Worm (Caenorhabditis elegans) whole organism, L1 larva: ENCODE data around the gene srv-5.

ENCODE experiments used
- C04F5.9 ChIP-seq: sonication (generic microtip); optimal IDR thresholded peaks from 2 replicates; lab custom pipeline; 2016; ENCODE audit warnings: missing genetic modification characterization, missing compliant biosample characterization
- C34B4.2 ChIP-seq: sonication (generic microtip); optimal IDR thresholded peaks from 2 replicates; lab custom pipeline; 2017; ENCODE audit warnings: mild to moderate bottlenecking, missing genetic modification characterization, missing compliant biosample characterization
- F16B12.6 ChIP-seq: fragments of 150-350 bp; optimal IDR thresholded peaks from 2 replicates; lab custom pipeline; 2014; ENCODE audit warnings: missing biosample characterization, missing genetic modification characterization
- Y116A8C.19 ChIP-seq: sonication (generic microtip); optimal IDR thresholded peaks from 2 replicates; lab custom pipeline; 2016; ENCODE audit warnings: missing compliant biosample characterization, missing genetic modification characterization, borderline replicate concordance
- aly-2 ChIP-seq: fragments of 150-350 bp; optimal IDR thresholded peaks from 2 replicates; lab custom pipeline; 2014; ENCODE audit warnings: missing biosample characterization, missing genetic modification characterization
- ama-1 ChIP-seq: fragments of 150-350 bp; optimal IDR thresholded peaks from 2 replicates; lab custom pipeline; 2014
- blmp-1 ChIP-seq: fragments of 150-350 bp; optimal IDR thresholded peaks from 2 replicates; lab custom pipeline; 2014; ENCODE audit warnings: missing biosample characterization, missing genetic modification characterization
- ceh-82 ChIP-seq, 3 experiments: fragments of 150-350 bp in 1 of 3; sonication (generic microtip) in 2 of 3; optimal IDR thresholded peaks; 2 replicates each; lab custom pipeline; 2014 to 2017; ENCODE audit warnings: missing biosample characterization in 3 of 3, missing genetic modification characterization in 3 of 3
- dpl-1 ChIP-seq, 3 experiments: fragments of 150-350 bp in 2 of 3; sonication (generic microtip) in 1 of 3; optimal IDR thresholded peaks; 2 replicates each; lab custom pipeline; 2014 to 2017; ENCODE audit warnings: missing biosample characterization in 3 of 3, missing genetic modification characterization in 3 of 3, missing genetic modification reagents in 3 of 3
- dsc-1 ChIP-seq: sonication (generic microtip); optimal IDR thresholded peaks from 2 replicates; lab custom pipeline; 2016; ENCODE audit warnings: mild to moderate bottlenecking, missing genetic modification characterization, missing compliant biosample characterization
- efl-1 ChIP-seq, 4 experiments: fragments of 150-350 bp; optimal IDR thresholded peaks in 3 of 4; peaks in 1 of 4; 1 replicate in 1 of 4; 2 replicates in 3 of 4; lab custom pipeline; 2014; ENCODE audit warnings: missing biosample characterization in 2 of 4, missing genetic modification characterization in 2 of 4, missing genetic modification reagents in 2 of 4
- egl-27 ChIP-seq, 2 experiments: fragments of 150-350 bp in 1 of 2; sonication (generic microtip); optimal IDR thresholded peaks; 3 replicates each; lab custom pipeline; 2017 to 2018; ENCODE audit warnings: missing biosample characterization in 2 of 2, missing genetic modification characterization in 2 of 2, missing genetic modification reagents in 2 of 2
- fkh-4 ChIP-seq: sonication (generic microtip); optimal IDR thresholded peaks from 2 replicates; lab custom pipeline; 2016; ENCODE audit warnings: missing compliant biosample characterization, missing genetic modification characterization, borderline replicate concordance
- grh-1 ChIP-seq: fragments of 200-800 bp; sonication (Bioruptor generic); IDR thresholded peaks from 2 replicates; pipeline ENCODE4 v1.3.6; 2022; ENCODE audit warnings: missing genetic modification reagents, missing genetic modification characterization, missing compliant biosample characterization
- hlh-4 ChIP-seq: sonication (generic microtip); optimal IDR thresholded peaks from 2 replicates; lab custom pipeline; 2016; ENCODE audit warnings: mild to moderate bottlenecking, missing genetic modification characterization, missing compliant biosample characterization
- hpl-2 ChIP-seq: fragments of 150-350 bp; optimal IDR thresholded peaks from 2 replicates; lab custom pipeline; 2014; ENCODE audit warnings: missing biosample characterization, missing genetic modification reagents, missing genetic modification characterization
- isw-1 ChIP-seq: fragments of 200-800 bp; sonication (Bioruptor generic); IDR thresholded peaks from 2 replicates; pipeline ENCODE4 v1.3.6; 2022; ENCODE audit warnings: missing genetic modification characterization, missing compliant biosample characterization
- jun-1 ChIP-seq: fragments of 150-350 bp; optimal IDR thresholded peaks from 2 replicates; lab custom pipeline; 2014; ENCODE audit warnings: missing biosample characterization, missing genetic modification reagents, missing genetic modification characterization
- lin-14 ChIP-seq: fragments of 200-800 bp; sonication (Bioruptor generic); optimal IDR thresholded peaks from 2 replicates; lab custom pipeline; 2018; ENCODE audit warnings: mild to moderate bottlenecking, missing genetic modification characterization, moderate library complexity, missing compliant biosample characterization
- lin-15B ChIP-seq: fragments of 150-350 bp; sonication (generic microtip); optimal IDR thresholded peaks from 3 replicates; lab custom pipeline; 2014; ENCODE audit warnings: missing biosample characterization, missing genetic modification characterization
- lir-3 ChIP-seq: sonication (generic microtip); optimal IDR thresholded peaks from 2 replicates; lab custom pipeline; 2016; ENCODE audit warnings: mild to moderate bottlenecking, missing genetic modification characterization, moderate library complexity, missing compliant biosample characterization; ENCODE audit not compliant: poor library complexity
- lsy-2 ChIP-seq, 2 experiments: fragments of 150-350 bp; optimal IDR thresholded peaks; 2 replicates each; lab custom pipeline; 2014; ENCODE audit warnings: missing biosample characterization in 2 of 2, missing genetic modification characterization in 2 of 2
- mdl-1 ChIP-seq, 2 experiments: fragments of 150-350 bp; optimal IDR thresholded peaks; 2 replicates each; lab custom pipeline; 2014 to 2017; ENCODE audit warnings: missing biosample characterization in 2 of 2, missing genetic modification characterization in 2 of 2, inconsistent platforms in 1 of 2
- mef-2 ChIP-seq: fragments of 150-350 bp; optimal IDR thresholded peaks from 2 replicates; lab custom pipeline; 2014; ENCODE audit warnings: missing biosample characterization, missing genetic modification characterization
- mep-1 ChIP-seq: fragments of 150-350 bp; optimal IDR thresholded peaks from 2 replicates; lab custom pipeline; 2014; ENCODE audit warnings: missing biosample characterization, missing genetic modification characterization
- nhr-11 ChIP-seq: fragments of 150-350 bp; optimal IDR thresholded peaks from 2 replicates; lab custom pipeline; 2014; ENCODE audit warnings: missing biosample characterization, missing genetic modification characterization
- nhr-12 ChIP-seq: sonication (generic microtip); optimal IDR thresholded peaks from 2 replicates; lab custom pipeline; 2017; ENCODE audit warnings: missing biosample characterization, missing genetic modification characterization
- nhr-19 ChIP-seq: fragments of 200-800 bp; sonication (Bioruptor generic); conservative IDR thresholded peaks from 2 replicates; pipeline ENCODE4 v1.3.6; 2022; ENCODE audit warnings: missing genetic modification characterization, missing compliant biosample characterization
- nhr-237 ChIP-seq: fragments of 150-350 bp; optimal IDR thresholded peaks from 2 replicates; lab custom pipeline; 2014; ENCODE audit warnings: missing biosample characterization, missing genetic modification characterization
- nhr-28 ChIP-seq: fragments of 150-350 bp; optimal IDR thresholded peaks from 2 replicates; lab custom pipeline; 2014; ENCODE audit warnings: missing biosample characterization, missing genetic modification characterization
- nhr-47 ChIP-seq: sonication (generic microtip); optimal IDR thresholded peaks from 2 replicates; lab custom pipeline; 2016; ENCODE audit warnings: mild to moderate bottlenecking, missing genetic modification characterization, moderate library complexity, missing compliant biosample characterization
- nhr-71 ChIP-seq: sonication (generic microtip); optimal IDR thresholded peaks from 2 replicates; lab custom pipeline; 2016; ENCODE audit warnings: mild to moderate bottlenecking, missing genetic modification characterization, moderate library complexity, missing compliant biosample characterization
- nhr-76 ChIP-seq: sonication (generic microtip); optimal IDR thresholded peaks from 2 replicates; lab custom pipeline; 2017; ENCODE audit warnings: missing biosample characterization, missing genetic modification characterization
- nhr-84 ChIP-seq: sonication (generic microtip); optimal IDR thresholded peaks from 2 replicates; lab custom pipeline; 2017; ENCODE audit warnings: missing biosample characterization, missing genetic modification characterization
- nhr-90 ChIP-seq: sonication (generic microtip); optimal IDR thresholded peaks from 2 replicates; lab custom pipeline; 2016; ENCODE audit warnings: mild to moderate bottlenecking, missing genetic modification characterization, missing compliant biosample characterization; ENCODE audit not compliant: poor library complexity
- pag-3 ChIP-seq: sonication (generic microtip); optimal IDR thresholded peaks from 2 replicates; lab custom pipeline; 2017; ENCODE audit warnings: missing genetic modification characterization, mild to moderate bottlenecking, missing compliant biosample characterization, antibody characterized with exemption, borderline replicate concordance; ENCODE audit not compliant: insufficient read depth
- pax-3 ChIP-seq: fragments of 200-800 bp; sonication (Bioruptor generic); optimal IDR thresholded peaks from 2 replicates; lab custom pipeline; 2018; ENCODE audit warnings: mild to moderate bottlenecking, missing genetic modification characterization, moderate library complexity, missing compliant biosample characterization
- pqm-1 ChIP-seq: sonication (generic microtip); optimal IDR thresholded peaks from 3 replicates; lab custom pipeline; 2017; ENCODE audit warnings: missing biosample characterization, missing genetic modification characterization
- rnt-1 ChIP-seq: sonication (generic microtip); optimal IDR thresholded peaks from 2 replicates; lab custom pipeline; 2016; ENCODE audit warnings: mild to moderate bottlenecking, missing genetic modification characterization, moderate library complexity, missing compliant biosample characterization
- snpc-4 ChIP-seq: fragments of 150-350 bp; optimal IDR thresholded peaks from 2 replicates; lab custom pipeline; 2014; ENCODE audit warnings: missing biosample characterization, missing genetic modification characterization
- snu-23 ChIP-seq: sonication (generic microtip); optimal IDR thresholded peaks from 2 replicates; lab custom pipeline; 2016; ENCODE audit warnings: missing genetic modification characterization, missing compliant biosample characterization
- sox-4 ChIP-seq: sonication (generic microtip); optimal IDR thresholded peaks from 2 replicates; lab custom pipeline; 2016; ENCODE audit warnings: missing genetic modification characterization, missing compliant biosample characterization
- sptf-1 ChIP-seq: fragments of 150-350 bp; optimal IDR thresholded peaks from 2 replicates; lab custom pipeline; 2014; ENCODE audit warnings: missing biosample characterization, missing genetic modification characterization
- sup-37 ChIP-seq: fragments of 200-800 bp; sonication (Bioruptor generic); optimal IDR thresholded peaks from 2 replicates; lab custom pipeline; 2018; ENCODE audit warnings: mild to moderate bottlenecking, missing genetic modification characterization, missing compliant biosample characterization
- tbx-2 ChIP-seq: sonication (generic microtip); optimal IDR thresholded peaks from 2 replicates; lab custom pipeline; 2016; ENCODE audit warnings: missing genetic modification characterization, missing compliant biosample characterization
- tlp-1 ChIP-seq: fragments of 150-350 bp; optimal IDR thresholded peaks from 2 replicates; lab custom pipeline; 2014; ENCODE audit warnings: missing biosample characterization, missing genetic modification characterization
- unc-130 ChIP-seq: fragments of 150-350 bp; optimal IDR thresholded peaks from 2 replicates; lab custom pipeline; 2017; ENCODE audit warnings: missing biosample characterization, missing genetic modification characterization, inconsistent platforms
- unc-62 ChIP-seq: fragments of 150-350 bp; optimal IDR thresholded peaks from 2 replicates; lab custom pipeline; 2014; ENCODE audit warnings: missing biosample characterization, missing genetic modification reagents, missing genetic modification characterization
- unc-86 ChIP-seq: sonication (generic microtip); optimal IDR thresholded peaks from 2 replicates; lab custom pipeline; 2016; ENCODE audit warnings: missing genetic modification characterization, missing compliant biosample characterization
- unc-98 ChIP-seq: fragments of 200-800 bp; sonication (Bioruptor generic); IDR thresholded peaks from 2 replicates; pipeline ENCODE4 v1.3.6; 2022; ENCODE audit warnings: missing genetic modification characterization, missing compliant biosample characterization
- xbp-1 ChIP-seq: sonication (generic microtip); optimal IDR thresholded peaks from 2 replicates; lab custom pipeline; 2016; ENCODE audit warnings: missing genetic modification characterization, missing compliant biosample characterization
- zag-1 ChIP-seq: fragments of 150-350 bp; optimal IDR thresholded peaks from 2 replicates; lab custom pipeline; 2014; ENCODE audit warnings: missing biosample characterization, missing genetic modification characterization
- ztf-4 ChIP-seq: fragments of 150-350 bp; optimal IDR thresholded peaks from 2 replicates; lab custom pipeline; 2014; ENCODE audit warnings: missing biosample characterization, missing genetic modification characterization

srv-5 gene

ce11 chrX:4209131-4209530 lies 43.0 kb upstream of the srv-5 start:
- peak; percentile 15 for TF ChIP-seq nhr-28 (tag; lab: Kevin White, UChicago)
- peak; percentile 59 for TF ChIP-seq F16B12.6 (tag; lab: Kevin White, UChicago)
- peak; percentile 42 for TF ChIP-seq Y116A8C.19 (tag; lab: Kevin White, UChicago)
- peak; percentile 33 for TF ChIP-seq C34B4.2 (tag; lab: Kevin White, UChicago)
- peak; percentile 98 for TF ChIP-seq xbp-1
- TF ChIP-seq tlp-1 (tag; lab: Kevin White, UChicago): no peak
- peak; percentile 42 for TF ChIP-seq blmp-1
- peak; percentile 86 to 90 for TF ChIP-seq efl-1 (optimal IDR thresholded peaks at IDR 0.05; lab: Kevin White, UChicago)
- TF ChIP-seq efl-1 (GFP tag; optimal IDR thresholded peaks at IDR 0.05 in 1 of 2; lab: Kevin White, UChicago): peak; percentile 46 to 97
- TF ChIP-seq unc-98: peak; percentile 94
- TF ChIP-seq nhr-237 (tag; lab: Kevin White, UChicago): peak; percentile 100
- peak; percentile 94 for TF ChIP-seq pax-3
- TF ChIP-seq unc-62 (GFP tag; lab: Kevin White, UChicago): peak; percentile 34
- peak; percentile 95 for TF ChIP-seq aly-2 (tag; lab: Kevin White, UChicago)
- peak; percentile 94 for TF ChIP-seq lir-3
- peak; percentile 97 for TF ChIP-seq grh-1
- peak; percentile 91 to 93 for TF ChIP-seq egl-27 (tag; optimal IDR thresholded peaks at IDR 0.05; lab: Kevin White, UChicago)
- TF ChIP-seq nhr-76 (tag; lab: Kevin White, UChicago): peak; percentile 95
- peak; percentile 100 for TF ChIP-seq tbx-2
- TF ChIP-seq snu-23 (GFP tag; lab: Kevin White, UChicago): peak; percentile 100
- TF ChIP-seq unc-86 (tag; lab: Kevin White, UChicago): peak; percentile 99
- peak; percentile 27 for TF ChIP-seq ama-1 (lab: Kevin White, UChicago)
- peak; percentile 99 for TF ChIP-seq nhr-19 (GFP tag; lab: Robert Waterston, UW)
- peak; percentile 56 to 71 (median 61) for TF ChIP-seq dpl-1 (GFP tag; optimal IDR thresholded peaks at IDR 0.05; lab: Kevin White, UChicago)
- TF ChIP-seq dsc-1 (tag; lab: Kevin White, UChicago): peak; percentile 100
- TF ChIP-seq C04F5.9 (tag; lab: Kevin White, UChicago): peak; percentile 96
- peak; percentile 100 for TF ChIP-seq jun-1 (tag; lab: Kevin White, UChicago)
- TF ChIP-seq nhr-11: peak; percentile 99
- TF ChIP-seq nhr-12 (tag; lab: Kevin White, UChicago): peak; percentile 85
- TF ChIP-seq nhr-90 (tag; lab: Kevin White, UChicago): peak; percentile 99
- TF ChIP-seq hpl-2 (GFP tag; lab: Kevin White, UChicago): peak; percentile 95
- peak; percentile 99 to 100 (median 100) for TF ChIP-seq ceh-82 (tag; optimal IDR thresholded peaks at IDR 0.05; lab: Kevin White, UChicago)
- peak; percentile 95 for TF ChIP-seq unc-130 (tag; lab: Kevin White, UChicago)
- peak; percentile 98 for TF ChIP-seq sup-37 (GFP tag; lab: Kevin White, UChicago)
- TF ChIP-seq sptf-1 (tag; lab: Kevin White, UChicago): no peak
- peak in 1 of 2 experiments; percentile 95 for TF ChIP-seq mdl-1 (tag; optimal IDR thresholded peaks at IDR 0.05; lab: Kevin White, UChicago)
- peak; percentile 99 for TF ChIP-seq nhr-71 (tag; lab: Kevin White, UChicago)
- TF ChIP-seq isw-1 (GFP tag; lab: Robert Waterston, UW): peak; percentile 93
- peak; percentile 100 for TF ChIP-seq nhr-47 (tag; lab: Kevin White, UChicago)
- TF ChIP-seq pag-3 (tag; lab: Kevin White, UChicago): no peak
- TF ChIP-seq nhr-84: no peak
- peak; percentile 100 for TF ChIP-seq sox-4 (tag; lab: Kevin White, UChicago)
- peak; percentile 93 to 96 for TF ChIP-seq lsy-2 (tag; optimal IDR thresholded peaks at IDR 0.05; lab: Kevin White, UChicago)
- peak; percentile 88 for TF ChIP-seq mef-2
- peak; percentile 99 for TF ChIP-seq lin-14 (GFP tag; lab: Kevin White, UChicago)
- peak; percentile 46 for TF ChIP-seq lin-15B (tag; lab: Kevin White, UChicago)
- peak; percentile 94 for TF ChIP-seq fkh-4
- TF ChIP-seq hlh-4 (tag; lab: Kevin White, UChicago): peak; percentile 89
- TF ChIP-seq snpc-4 (tag; lab: Kevin White, UChicago): peak; percentile 92
- peak; percentile 90 for TF ChIP-seq pqm-1 (tag; lab: Kevin White, UChicago)
- TF ChIP-seq zag-1: peak; percentile 53
- peak; percentile 99 for TF ChIP-seq ztf-4 (tag; lab: Kevin White, UChicago)
- peak; percentile 100 for TF ChIP-seq mep-1 (tag; lab: Kevin White, UChicago)
- TF ChIP-seq rnt-1 (tag; lab: Kevin White, UChicago): peak; percentile 99
